Fruit fly (Drosophila melanogaster) Kc167 (cell line): ENCODE results near the gene Notum.

ENCODE experiments used
- Myc ChIP-seq: fragments of >200 bp; optimal IDR thresholded peaks from 2 replicates; lab custom pipeline; 2017; ENCODE audit warnings: missing external identifiers
- Sin3A ChIP-seq: fragments of >200 bp; optimal IDR thresholded peaks from 2 replicates; lab custom pipeline; 2018; ENCODE audit warnings: missing external identifiers
- h ChIP-seq: fragments of >200 bp; optimal IDR thresholded peaks from 3 replicates; lab custom pipeline; 2018; ENCODE audit warnings: missing external identifiers
- insv ChIP-seq: fragments of >200 bp; optimal IDR thresholded peaks from 3 replicates; lab custom pipeline; 2018; ENCODE audit warnings: missing external identifiers
- psq ChIP-seq: fragments of >200 bp; optimal IDR thresholded peaks from 2 replicates; lab custom pipeline; 2017; ENCODE audit warnings: missing external identifiers
- ttk ChIP-seq: sonication (Bioruptor generic); optimal IDR thresholded peaks from 2 replicates; lab custom pipeline; 2017; ENCODE audit warnings: missing external identifiers

Gene Notum

DNA sequence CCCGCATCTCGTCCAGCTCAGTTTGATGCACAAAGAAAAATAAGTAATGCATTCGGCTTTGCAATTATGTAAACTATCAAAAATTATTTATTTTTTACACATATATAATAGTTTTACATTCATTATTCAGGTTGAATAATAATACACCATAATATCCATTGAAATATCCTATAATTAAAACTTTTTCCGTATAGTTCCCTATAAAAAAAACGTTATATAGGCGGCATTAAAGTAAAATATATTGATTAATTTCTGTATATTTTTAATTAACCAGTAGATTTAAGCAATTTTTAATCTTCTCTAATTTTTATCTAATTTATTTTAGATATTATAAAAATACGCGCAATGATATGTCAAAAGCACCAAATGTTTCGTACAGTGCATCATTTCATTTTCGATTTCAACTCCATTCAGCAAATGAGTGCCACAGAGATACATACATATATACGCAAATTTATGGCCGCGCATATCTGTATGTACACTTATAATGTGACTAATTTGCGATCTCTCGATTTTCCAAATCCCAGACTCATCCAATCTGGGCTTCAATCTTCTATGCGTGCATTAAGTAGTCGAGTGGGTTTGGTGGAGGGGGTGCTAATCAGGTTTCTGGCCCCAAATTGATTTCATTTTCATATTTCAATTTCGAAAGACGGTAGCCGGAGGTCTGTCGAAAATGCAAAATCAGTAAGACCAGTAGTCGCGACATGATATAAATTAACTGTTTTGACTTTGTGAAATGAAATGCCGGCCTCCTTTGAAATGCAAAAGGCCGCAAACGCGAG is 9.9 kb upstream of the Notum start:
- TF ChIP-seq Sin3A (no peak), Myc (no peak), psq (lab: Kevin White, UChicago) (no peak), ttk (lab: Kevin White, UChicago) (no peak), insv (lab: Kevin White, UChicago) (no peak), h (lab: Kevin White, UChicago) (no peak)

DNA sequence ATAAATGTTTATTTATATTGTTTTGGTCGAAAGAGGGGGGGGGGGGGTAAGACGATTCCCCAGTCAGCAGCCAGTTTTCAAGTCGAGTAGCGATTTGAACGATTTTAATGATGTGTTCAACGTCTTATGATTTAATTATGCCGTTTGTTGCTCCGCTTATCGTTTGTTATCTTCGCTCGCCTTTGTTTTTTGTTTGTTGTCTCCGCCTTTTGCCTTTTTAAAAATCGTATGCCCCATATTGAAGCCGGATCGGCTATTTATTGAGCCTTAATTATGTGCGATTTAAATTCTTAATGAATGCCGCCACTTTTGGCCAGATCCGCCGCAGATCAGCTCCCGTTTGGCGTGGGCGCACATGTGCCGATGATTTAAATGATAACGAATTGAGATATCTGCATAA is 8.8 kb upstream of the Notum start:
- TF ChIP-seq h (lab: Kevin White, UChicago) (no peak), psq (lab: Kevin White, UChicago) (no peak), Sin3A (no peak), ttk (lab: Kevin White, UChicago) (no peak), insv (lab: Kevin White, UChicago) (no peak), Myc (no peak)

DNA sequence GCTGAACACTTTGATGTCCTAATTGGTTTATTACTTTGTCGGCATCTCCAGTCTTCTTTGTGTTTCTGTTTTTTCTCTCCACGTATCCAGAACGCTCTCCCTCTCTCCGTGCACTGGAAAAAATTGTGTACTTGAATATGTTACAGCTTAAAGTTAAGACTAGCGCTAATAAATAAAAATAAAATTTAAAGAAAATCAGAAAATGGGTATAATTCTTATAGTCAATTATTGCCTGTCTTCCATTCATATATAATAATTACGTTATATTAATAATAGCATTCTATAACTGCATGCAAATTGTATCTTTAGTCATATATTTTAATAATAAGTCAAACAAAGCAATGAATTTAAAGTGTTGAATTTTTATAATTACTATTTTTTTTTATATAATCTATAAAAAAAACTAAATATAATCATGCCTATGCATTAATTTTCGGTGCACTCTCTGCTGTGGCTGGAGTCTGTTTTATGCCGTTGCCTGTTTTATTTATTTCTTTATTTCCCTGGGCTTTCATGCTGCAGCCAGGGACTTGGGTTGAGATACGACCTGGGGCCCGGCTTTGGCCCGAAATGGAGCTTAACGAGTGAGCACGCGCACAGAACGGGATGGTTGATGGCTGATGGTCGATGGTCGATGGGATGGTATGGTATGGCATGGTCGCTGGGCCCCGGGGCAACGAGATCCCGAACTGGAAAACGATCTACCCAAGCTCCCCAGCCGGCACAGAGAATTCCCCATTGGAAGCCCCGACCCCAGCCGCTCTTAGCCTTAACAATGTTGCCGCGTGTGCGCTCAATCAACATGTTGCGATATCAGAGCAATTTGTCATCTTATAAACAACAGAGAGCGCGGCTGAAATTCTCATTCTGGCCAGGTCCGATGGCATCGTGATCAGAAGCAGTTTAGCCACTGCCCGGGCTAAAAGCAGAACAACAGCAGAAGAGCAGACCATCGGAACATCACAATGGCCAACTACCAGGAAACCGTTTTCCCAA is 7.2 kb upstream of the Notum start:
- TF ChIP-seq Myc = no peak

DNA sequence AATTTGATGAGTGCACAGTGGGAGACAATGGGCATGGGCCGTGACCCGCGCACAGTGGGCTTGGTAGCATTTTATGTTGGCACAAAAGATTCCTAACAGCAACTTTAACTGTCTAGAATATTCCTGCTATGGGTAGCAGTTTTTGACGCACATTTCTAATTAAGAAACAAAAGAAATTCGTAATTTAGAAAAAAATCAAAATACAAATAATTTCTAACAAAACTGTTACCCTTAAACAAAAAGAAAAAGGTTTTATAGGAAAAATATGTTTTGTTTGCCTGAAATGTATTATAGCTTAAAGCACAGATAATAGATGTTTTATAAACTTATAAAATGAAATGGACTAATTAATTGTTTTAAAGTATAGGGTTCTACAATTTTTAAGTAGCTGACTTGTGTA is 6.4 kb upstream of the Notum start:
- TF ChIP-seq h (lab: Kevin White, UChicago) = no peak
- no peak for TF ChIP-seq ttk (lab: Kevin White, UChicago)

DNA sequence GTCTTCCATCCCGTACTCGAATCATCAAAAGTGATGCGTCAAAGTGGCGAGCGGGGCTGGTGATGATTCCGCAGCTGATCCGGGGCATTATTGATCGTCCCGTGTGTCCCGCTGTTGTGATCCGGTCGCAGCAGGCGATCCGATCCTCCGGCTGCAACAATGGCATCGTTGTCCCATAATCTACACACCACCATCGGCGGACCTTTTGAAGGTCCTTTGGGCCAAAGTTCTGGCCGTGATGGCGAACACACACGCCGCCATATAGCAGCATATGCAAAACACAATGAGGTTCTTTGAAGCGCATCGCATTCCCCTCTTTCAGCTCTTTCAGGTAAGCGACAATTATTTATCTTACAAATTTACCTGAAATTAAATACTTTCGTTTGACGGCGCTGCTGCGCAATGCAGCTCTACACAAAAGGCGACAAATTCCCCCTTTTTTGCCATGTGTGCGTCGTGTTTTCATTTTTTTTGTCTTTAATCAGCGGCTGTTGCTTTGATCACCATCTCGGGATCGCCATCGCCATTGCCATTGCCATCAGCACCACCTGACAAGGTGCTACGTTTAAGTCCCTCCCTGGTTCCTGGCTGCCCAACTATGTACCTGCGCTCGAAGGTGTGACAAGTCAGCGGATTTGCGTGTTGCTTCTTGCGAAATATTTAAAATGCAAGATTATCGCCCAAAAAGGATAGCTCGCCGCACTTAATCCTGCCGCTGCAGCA is 5.6 kb upstream of the Notum start:
- TF ChIP-seq Sin3A = no peak
- TF ChIP-seq psq (lab: Kevin White, UChicago) = no peak
- no peak for TF ChIP-seq ttk (lab: Kevin White, UChicago)
- TF ChIP-seq Myc = no peak
- no peak for TF ChIP-seq h (lab: Kevin White, UChicago)
- TF ChIP-seq insv (lab: Kevin White, UChicago) = no peak

DNA sequence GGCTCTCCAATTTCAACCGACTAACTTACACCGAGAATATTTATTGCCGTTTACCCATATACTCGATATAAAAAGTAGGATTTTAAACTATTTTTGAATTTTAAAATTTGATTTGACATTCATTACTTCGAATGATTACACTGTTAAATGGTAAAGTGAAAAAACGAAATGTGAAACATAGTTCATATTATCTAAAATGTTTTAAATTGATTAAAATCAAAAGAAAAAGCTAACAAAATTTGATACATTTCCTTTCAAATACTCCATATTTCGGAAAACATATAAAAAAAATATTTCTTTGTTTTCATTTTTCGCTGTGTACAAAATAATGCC is 5.1 kb upstream of the Notum start:
- TF ChIP-seq Myc = no peak
- TF ChIP-seq insv (lab: Kevin White, UChicago) = no peak
- TF ChIP-seq Sin3A = no peak
- no peak for TF ChIP-seq ttk (lab: Kevin White, UChicago)

DNA sequence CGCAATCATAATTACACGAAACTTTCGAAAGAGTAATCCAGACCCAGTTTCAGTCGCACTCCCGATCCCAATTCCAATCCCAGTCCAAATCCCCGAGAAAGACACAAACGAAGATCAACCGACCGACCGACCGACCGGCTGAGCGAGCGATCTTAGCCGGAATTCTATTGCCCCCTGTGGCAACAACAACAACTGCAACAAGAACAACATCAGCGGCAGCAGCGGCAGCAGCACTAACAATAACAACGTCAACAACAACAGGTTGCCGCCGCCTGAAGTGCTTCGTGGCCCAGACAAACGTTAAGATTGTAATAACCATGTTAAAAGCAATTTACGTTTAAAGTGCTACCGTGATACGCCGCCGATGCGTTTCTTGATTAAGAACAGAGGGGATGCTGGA is 4.6 kb upstream of the Notum start:
- TF ChIP-seq ttk (lab: Kevin White, UChicago) (no peak), psq (lab: Kevin White, UChicago) (no peak), h (lab: Kevin White, UChicago) (no peak), Myc (no peak), insv (lab: Kevin White, UChicago) (no peak), Sin3A (no peak)

DNA sequence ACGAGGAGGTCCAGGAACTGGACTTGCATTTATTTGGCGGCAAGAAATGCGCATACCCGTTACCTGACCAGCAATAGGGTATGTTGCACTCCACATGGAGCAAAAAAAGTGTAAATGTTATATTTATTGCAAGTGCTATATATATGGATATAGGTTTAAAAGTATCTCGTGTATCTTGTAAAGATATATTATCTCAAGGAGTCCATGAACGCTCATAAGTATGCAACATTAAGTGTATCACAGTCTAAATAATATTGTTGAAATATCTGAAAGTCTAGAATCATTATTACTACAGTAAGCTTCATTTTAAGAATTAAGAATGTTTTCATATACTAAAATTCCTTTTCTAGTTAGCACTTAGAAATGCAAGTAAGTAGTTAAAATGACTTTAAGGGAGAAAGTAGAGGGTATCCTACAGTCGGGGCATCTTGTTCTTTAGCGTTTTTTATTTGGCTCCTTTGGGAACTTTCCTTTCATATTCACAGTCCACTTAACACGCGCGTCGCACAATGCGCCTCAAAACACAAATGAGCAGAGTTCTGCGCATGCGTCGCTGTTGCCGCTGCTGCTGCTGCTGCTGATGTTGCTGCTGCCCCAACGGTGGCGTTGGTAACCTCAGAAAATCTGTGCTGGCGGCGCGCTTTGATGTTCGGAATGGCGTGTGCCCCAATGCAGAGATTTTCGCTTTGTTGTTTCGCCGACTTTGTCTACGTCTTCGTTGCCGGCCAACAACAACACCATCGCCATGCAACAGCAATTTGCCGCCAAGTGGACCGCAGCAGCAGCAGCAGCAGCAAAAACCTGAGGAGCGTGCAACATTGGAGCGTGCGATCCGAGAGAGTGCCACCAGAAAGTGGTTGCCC is 3.9 kb upstream of the Notum start:
- TF ChIP-seq Myc = no peak

DNA sequence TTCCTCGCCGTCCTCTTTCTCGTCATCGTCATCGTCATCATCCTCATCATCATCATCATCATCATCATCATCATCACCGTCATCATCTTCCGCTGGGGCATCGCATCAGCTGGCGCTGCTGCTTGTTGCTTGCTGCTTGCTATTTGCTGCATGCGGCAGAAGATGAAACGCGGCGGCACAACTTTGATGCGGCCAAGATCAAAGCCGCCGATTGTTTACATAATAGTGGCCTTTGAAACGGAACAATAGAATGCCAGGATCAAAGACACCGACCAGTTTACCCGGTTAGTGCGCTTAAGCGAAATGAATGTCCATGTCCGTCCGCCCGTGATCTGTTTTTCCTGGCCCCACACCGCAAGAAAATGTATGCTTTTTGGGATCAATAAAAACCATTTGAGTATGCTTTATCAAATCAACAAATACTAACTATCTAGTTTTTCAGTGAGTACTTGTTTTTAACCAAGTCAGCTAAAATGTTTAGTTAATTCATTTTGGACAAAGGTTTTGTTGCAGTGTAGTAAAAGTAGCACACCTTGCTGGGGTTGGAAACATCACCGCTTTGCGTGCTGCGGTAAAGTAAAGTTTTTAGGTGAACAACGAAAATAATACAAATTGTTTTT is 2.1 kb upstream of the Notum start:
- TF ChIP-seq Myc = no peak
- no peak for TF ChIP-seq h (lab: Kevin White, UChicago)
- no peak for TF ChIP-seq Sin3A
- no peak for TF ChIP-seq ttk (lab: Kevin White, UChicago)
- TF ChIP-seq psq (lab: Kevin White, UChicago) = no peak
- no peak for TF ChIP-seq insv (lab: Kevin White, UChicago)

DNA sequence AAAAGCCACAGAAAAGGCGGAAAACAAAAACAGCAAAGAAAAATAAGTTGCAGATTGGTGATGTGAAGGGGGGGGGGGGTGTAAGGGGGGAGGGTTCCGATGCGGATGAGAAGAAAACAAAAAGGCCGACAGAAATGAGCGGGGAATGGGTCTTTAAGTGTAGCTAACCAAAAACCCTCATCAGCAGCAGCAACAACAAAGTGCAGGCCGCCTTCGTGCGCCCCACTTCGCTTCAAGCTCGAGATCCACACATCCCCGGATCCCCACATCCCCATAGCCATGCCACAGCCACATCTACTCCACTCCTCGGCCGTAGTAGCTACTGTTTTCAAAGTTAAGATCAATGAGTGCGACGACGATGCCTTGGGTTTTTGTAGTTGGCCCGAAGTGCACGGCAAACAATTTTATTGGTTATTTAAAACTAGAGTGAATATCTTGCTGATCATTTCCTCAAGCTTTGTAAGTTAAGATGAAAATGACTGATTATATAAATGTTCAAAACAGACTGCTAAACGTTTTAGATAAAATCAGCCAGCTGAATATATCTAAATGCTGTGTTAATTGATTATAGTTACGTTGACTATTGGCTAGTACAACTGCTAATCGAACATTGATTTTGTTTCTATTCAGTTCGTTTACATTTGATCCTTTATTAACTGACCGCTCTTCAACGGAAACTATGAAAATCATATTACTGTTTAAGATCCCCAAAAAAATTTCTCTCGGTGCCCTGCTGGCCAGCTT is 1.2 kb downstream of the Notum start:
- TF ChIP-seq insv (lab: Kevin White, UChicago) = no peak
- no peak for TF ChIP-seq h (lab: Kevin White, UChicago)
- no peak for TF ChIP-seq Myc
- TF ChIP-seq Sin3A = no peak
- TF ChIP-seq psq (lab: Kevin White, UChicago) = no peak
- TF ChIP-seq ttk (lab: Kevin White, UChicago) = no peak
